Worm (Caenorhabditis elegans) whole organism, mixed stage, embryonic: ENCODE data around the gene F16G10.3.

ENCODE experiments used
- M03D4.4 ChIP-seq: sonication (generic microtip); optimal IDR thresholded peaks from 2 replicates; lab custom pipeline; 2017; ENCODE audit warnings: mild to moderate bottlenecking, missing genetic modification characterization, missing compliant biosample characterization
- bed-3 ChIP-seq: fragments of 200-800 bp; sonication (Bioruptor generic); optimal IDR thresholded peaks from 3 replicates; lab custom pipeline; 2018; ENCODE audit warnings: mild to moderate bottlenecking, missing genetic modification characterization, moderate library complexity, missing compliant biosample characterization
- blmp-1 ChIP-seq: fragments of 150-350 bp; optimal IDR thresholded peaks from 2 replicates; lab custom pipeline; 2014; ENCODE audit warnings: missing biosample characterization, missing genetic modification characterization
- ceh-39 ChIP-seq: fragments of 150-350 bp; optimal IDR thresholded peaks from 2 replicates; lab custom pipeline; 2014; ENCODE audit warnings: missing biosample characterization, missing genetic modification characterization
- ceh-43 ChIP-seq: fragments of 200-800 bp; sonication (Bioruptor generic); optimal IDR thresholded peaks from 2 replicates; lab custom pipeline; 2018; ENCODE audit warnings: mild to moderate bottlenecking, missing genetic modification characterization, moderate library complexity, missing compliant biosample characterization
- ceh-83 ChIP-seq: fragments of 200-800 bp; sonication (Bioruptor generic); optimal IDR thresholded peaks from 2 replicates; lab custom pipeline; 2018; ENCODE audit warnings: mild to moderate bottlenecking, missing genetic modification characterization, missing compliant biosample characterization
- ces-1 ChIP-seq: fragments of 150-350 bp; optimal IDR thresholded peaks from 2 replicates; lab custom pipeline; 2014; ENCODE audit warnings: missing biosample characterization, missing genetic modification reagents, missing genetic modification characterization
- cnd-1 ChIP-seq: fragments of 200-800 bp; sonication (Bioruptor generic); optimal IDR thresholded peaks from 2 replicates; lab custom pipeline; 2018; ENCODE audit warnings: mild to moderate bottlenecking, missing genetic modification characterization, missing compliant biosample characterization
- drap-1 ChIP-seq: fragments of 200-800 bp; sonication (Bioruptor generic); optimal IDR thresholded peaks from 3 replicates; lab custom pipeline; 2018; ENCODE audit warnings: mild to moderate bottlenecking, missing genetic modification characterization, missing compliant biosample characterization
- elt-1 ChIP-seq: sonication (generic microtip); optimal IDR thresholded peaks from 2 replicates; lab custom pipeline; 2017; ENCODE audit warnings: missing genetic modification characterization, mild to moderate bottlenecking, missing compliant biosample characterization, antibody characterized with exemption, moderate library complexity, borderline replicate concordance; ENCODE audit not compliant: insufficient read depth
- elt-3 ChIP-seq: fragments of 150-350 bp; optimal IDR thresholded peaks from 2 replicates; lab custom pipeline; 2014; ENCODE audit warnings: missing biosample characterization, missing genetic modification characterization
- flh-1 ChIP-seq: fragments of 200-800 bp; sonication (Bioruptor generic); optimal IDR thresholded peaks from 2 replicates; lab custom pipeline; 2018; ENCODE audit warnings: mild to moderate bottlenecking, missing genetic modification characterization, moderate library complexity, missing compliant biosample characterization
- ham-2 ChIP-seq: fragments of 200-800 bp; sonication (Bioruptor generic); optimal IDR thresholded peaks from 2 replicates; lab custom pipeline; 2018; ENCODE audit warnings: mild to moderate bottlenecking, missing genetic modification characterization, missing compliant biosample characterization
- hlh-1 ChIP-seq: fragments of 150-350 bp; optimal IDR thresholded peaks from 2 replicates; lab custom pipeline; 2014; ENCODE audit warnings: missing biosample characterization, missing genetic modification reagents, missing genetic modification characterization
- lin-13 ChIP-seq: fragments of 150-350 bp; optimal IDR thresholded peaks from 2 replicates; lab custom pipeline; 2014; ENCODE audit warnings: missing biosample characterization, missing genetic modification characterization
- lin-32 ChIP-seq: fragments of 200-800 bp; sonication (Bioruptor generic); optimal IDR thresholded peaks from 2 replicates; lab custom pipeline; 2018; ENCODE audit warnings: mild to moderate bottlenecking, missing genetic modification characterization, missing compliant biosample characterization
- lsy-2 ChIP-seq: fragments of 150-350 bp; optimal IDR thresholded peaks from 2 replicates; lab custom pipeline; 2014; ENCODE audit warnings: missing biosample characterization, missing genetic modification characterization
- mep-1 ChIP-seq: fragments of 150-350 bp; optimal IDR thresholded peaks from 2 replicates; lab custom pipeline; 2017; ENCODE audit warnings: missing biosample characterization, missing genetic modification reagents, missing genetic modification characterization, inconsistent platforms
- mls-2 ChIP-seq: sonication (generic microtip); optimal IDR thresholded peaks from 2 replicates; lab custom pipeline; 2016; ENCODE audit warnings: mild to moderate bottlenecking, missing genetic modification characterization, moderate library complexity, missing compliant biosample characterization
- nhr-12 ChIP-seq: fragments of 150-350 bp; optimal IDR thresholded peaks from 2 replicates; lab custom pipeline; 2014; ENCODE audit warnings: missing biosample characterization, missing genetic modification characterization
- nhr-2 ChIP-seq: fragments of 150-350 bp; optimal IDR thresholded peaks from 2 replicates; lab custom pipeline; 2014; ENCODE audit warnings: missing biosample characterization, missing genetic modification characterization
- nhr-237 ChIP-seq: fragments of 150-350 bp; optimal IDR thresholded peaks from 2 replicates; lab custom pipeline; 2014; ENCODE audit warnings: missing biosample characterization, missing genetic modification characterization
- nhr-28 ChIP-seq: fragments of 150-350 bp; optimal IDR thresholded peaks from 2 replicates; lab custom pipeline; 2014; ENCODE audit warnings: missing biosample characterization, missing genetic modification characterization
- nhr-76 ChIP-seq: sonication (generic microtip); optimal IDR thresholded peaks from 2 replicates; lab custom pipeline; 2017; ENCODE audit warnings: missing biosample characterization, missing genetic modification characterization
- sem-2 ChIP-seq: fragments of 200-800 bp; sonication (Bioruptor generic); optimal IDR thresholded peaks from 2 replicates; lab custom pipeline; 2018; ENCODE audit warnings: mild to moderate bottlenecking, missing genetic modification characterization, missing compliant biosample characterization
- snpc-4 ChIP-seq: fragments of 150-350 bp; optimal IDR thresholded peaks from 2 replicates; lab custom pipeline; 2014; ENCODE audit warnings: missing biosample characterization, missing genetic modification characterization
- sptf-1 ChIP-seq: sonication (generic microtip); optimal IDR thresholded peaks from 2 replicates; lab custom pipeline; 2017; ENCODE audit warnings: mild to moderate bottlenecking, missing genetic modification characterization, moderate library complexity, missing compliant biosample characterization
- tbx-8 ChIP-seq: fragments of 200-800 bp; sonication (Bioruptor generic); optimal IDR thresholded peaks from 2 replicates; lab custom pipeline; 2018; ENCODE audit warnings: mild to moderate bottlenecking, missing genetic modification characterization, moderate library complexity, missing compliant biosample characterization
- unc-39 ChIP-seq: fragments of 150-350 bp; optimal IDR thresholded peaks from 2 replicates; lab custom pipeline; 2014; ENCODE audit warnings: missing biosample characterization, missing genetic modification characterization
- ztf-11 ChIP-seq: fragments of 150-350 bp; optimal IDR thresholded peaks from 2 replicates; lab custom pipeline; 2014; ENCODE audit warnings: missing biosample characterization, missing genetic modification characterization

F16G10.3 gene

DNA sequence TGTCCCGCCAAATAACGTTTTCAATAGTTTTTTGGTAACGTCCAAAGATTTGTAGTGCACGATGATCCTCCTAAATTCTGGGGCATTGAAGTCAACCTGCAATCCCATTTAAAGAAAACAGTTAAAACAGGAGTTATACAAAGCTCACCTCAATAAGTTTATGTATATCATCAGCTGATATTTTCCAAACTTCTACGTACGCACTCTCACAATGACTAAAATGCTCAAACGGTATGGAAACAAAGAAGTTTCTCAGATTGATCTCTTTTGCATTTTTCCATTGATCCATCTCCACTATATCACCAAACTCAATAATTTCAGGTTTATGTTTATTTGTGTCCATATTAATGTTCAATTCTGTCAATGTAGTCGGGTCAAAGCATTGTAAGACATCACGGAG is 39.4 kb downstream of the F16G10.3 start:
- no peak for TF ChIP-seq ces-1 (GFP tag; lab: Kevin White, UChicago)
- no peak for TF ChIP-seq nhr-237 (tag; lab: Kevin White, UChicago)
- TF ChIP-seq ham-2 (GFP tag; lab: Kevin White, UChicago), result no peak
- no peak for TF ChIP-seq nhr-28
- TF ChIP-seq ceh-39, result no peak

DNA sequence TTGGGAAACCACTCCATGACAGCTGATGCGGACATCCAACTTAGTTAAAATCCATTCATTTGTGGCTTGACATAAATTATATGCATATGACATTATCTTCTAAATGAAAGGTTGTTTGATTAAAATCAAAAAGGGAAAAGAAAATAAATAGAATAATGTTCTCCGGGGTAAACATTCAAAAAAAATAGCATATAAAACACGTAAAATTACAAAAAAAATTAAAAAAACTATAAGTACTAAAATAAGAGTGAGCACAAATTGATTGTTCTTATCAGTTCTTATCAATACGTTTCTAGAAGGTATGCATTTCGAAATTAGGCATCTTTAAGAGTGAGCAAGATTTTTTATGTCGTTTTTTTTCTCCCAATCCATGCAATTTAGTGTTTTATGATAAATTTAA is 40.5 kb downstream of the F16G10.3 start, which contains the start of gene fbxa-182:
Gene fbxa-182, minus strand, starts transcription at position 101 of the 400 bp plus-strand sequence.
- TF ChIP-seq nhr-12 (tag; lab: Kevin White, UChicago) (no peak), elt-3 (tag; lab: Kevin White, UChicago) (no peak), lin-13 (tag; lab: Kevin White, UChicago) (no peak), nhr-76 (no peak), M03D4.4 (tag; lab: Kevin White, UChicago) (no peak), sem-2 (GFP tag; lab: Kevin White, UChicago) (no peak), hlh-1 (no peak), ces-1 (GFP tag; lab: Kevin White, UChicago) (no peak), ztf-11 (tag; lab: Kevin White, UChicago) (no peak), drap-1 (no peak), nhr-28 (no peak), lsy-2 (tag; lab: Kevin White, UChicago) (no peak), mep-1 (tag; lab: Kevin White, UChicago) (no peak)

DNA sequence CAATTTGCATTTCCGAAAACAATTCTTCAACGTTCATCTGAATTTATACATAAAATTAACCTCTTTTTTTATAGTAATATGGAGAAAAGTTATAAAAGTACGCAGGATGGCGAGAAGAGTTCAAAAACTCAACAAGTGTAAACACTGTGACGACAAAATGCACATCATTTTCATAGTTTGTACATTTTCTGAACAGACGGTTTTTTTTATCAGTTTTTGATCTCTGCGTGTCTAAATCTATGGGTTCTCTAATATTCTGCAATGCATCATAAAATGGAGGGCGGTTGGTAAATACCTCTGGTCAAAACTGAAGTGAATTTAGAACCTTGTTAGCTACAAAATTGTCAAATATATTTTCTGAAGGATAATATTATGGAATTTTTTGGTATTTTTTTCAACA is 43.2 kb downstream of the F16G10.3 start, which contains the start of gene fbxa-4:
Gene fbxa-4, minus strand, starts transcription at position 93 of the 400 bp plus-strand sequence.
- TF ChIP-seq ztf-11 (tag; lab: Kevin White, UChicago), result no peak
- TF ChIP-seq lin-32 (GFP tag; lab: Kevin White, UChicago), result no peak

DNA sequence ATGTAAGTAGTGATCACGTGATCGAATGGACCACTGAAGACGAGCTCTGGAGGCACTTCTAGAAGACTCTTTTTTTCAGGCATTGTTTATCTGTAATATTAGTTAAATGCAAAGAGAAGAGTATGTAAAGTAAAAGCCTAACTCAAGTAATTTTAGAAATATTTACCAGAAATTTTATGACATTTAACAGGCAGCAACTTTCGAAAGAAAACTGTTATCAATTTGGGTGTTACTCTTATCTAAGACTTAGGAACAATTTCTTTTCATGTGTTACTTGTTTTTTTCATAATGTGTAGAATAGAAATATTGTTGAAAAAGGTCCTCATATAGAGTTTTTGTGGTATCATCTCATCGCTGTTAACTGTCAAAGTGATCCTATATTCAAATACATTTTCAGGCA is 45.7 kb downstream of the F16G10.3 start, which contains the start of the genes F42G2.5 and F42G2.7:
Gene F42G2.5, minus strand, starts transcription at position 101 of the 400 bp plus-strand sequence.
Gene F42G2.7, plus strand, starts transcription at position 270 of the 400 bp plus-strand sequence.
- TF ChIP-seq hlh-1 (no peak), nhr-28 (no peak), sptf-1 (tag; lab: Kevin White, UChicago) (no peak), blmp-1 (tag; lab: Kevin White, UChicago) (no peak), ztf-11 (tag; lab: Kevin White, UChicago) (no peak), ham-2 (GFP tag; lab: Kevin White, UChicago) (no peak), tbx-8 (GFP tag; lab: Kevin White, UChicago) (no peak), nhr-237 (tag; lab: Kevin White, UChicago) (no peak), M03D4.4 (tag; lab: Kevin White, UChicago) (no peak), sem-2 (GFP tag; lab: Kevin White, UChicago) (no peak), bed-3 (GFP tag; lab: Kevin White, UChicago) (no peak), ceh-43 (GFP tag; lab: Kevin White, UChicago) (no peak)

DNA sequence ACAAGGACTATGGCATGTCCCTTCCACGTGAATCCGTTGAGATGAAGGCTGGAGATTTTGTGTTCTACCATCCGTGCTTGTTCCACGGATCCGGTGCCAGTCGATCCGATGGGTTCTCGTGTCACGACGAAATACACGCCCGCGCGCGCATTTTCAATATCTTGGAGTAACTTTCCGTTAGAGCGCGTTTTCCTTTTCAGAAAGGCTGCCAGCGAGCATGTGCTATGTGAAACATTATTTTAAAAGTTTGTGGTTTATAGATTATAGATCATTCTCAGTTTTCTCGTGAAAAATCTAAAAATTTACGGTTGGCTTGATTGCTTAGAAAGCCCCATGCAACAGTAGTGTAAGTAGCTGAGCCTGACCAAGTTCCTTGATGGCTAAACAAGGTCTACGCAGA is 46.6 kb downstream of the F16G10.3 start, which contains the start of gene fbxc-20:
Gene fbxc-20, plus strand, starts transcription at position 301 of the 400 bp plus-strand sequence.
- TF ChIP-seq blmp-1 (tag; lab: Kevin White, UChicago) (no peak), M03D4.4 (tag; lab: Kevin White, UChicago) (no peak), ceh-43 (GFP tag; lab: Kevin White, UChicago) (no peak), ztf-11 (tag; lab: Kevin White, UChicago) (no peak), elt-3 (tag; lab: Kevin White, UChicago) (no peak), drap-1 (no peak), ceh-83 (GFP tag; lab: Kevin White, UChicago) (no peak), bed-3 (GFP tag; lab: Kevin White, UChicago) (no peak), nhr-2 (tag; lab: Kevin White, UChicago) (no peak), hlh-1 (no peak), cnd-1 (no peak), flh-1 (no peak), mls-2 (tag; lab: Kevin White, UChicago) (no peak), unc-39 (tag; lab: Kevin White, UChicago) (no peak), tbx-8 (GFP tag; lab: Kevin White, UChicago) (no peak)
- TF ChIP-seq, all 35 proteins: peak for 0

DNA sequence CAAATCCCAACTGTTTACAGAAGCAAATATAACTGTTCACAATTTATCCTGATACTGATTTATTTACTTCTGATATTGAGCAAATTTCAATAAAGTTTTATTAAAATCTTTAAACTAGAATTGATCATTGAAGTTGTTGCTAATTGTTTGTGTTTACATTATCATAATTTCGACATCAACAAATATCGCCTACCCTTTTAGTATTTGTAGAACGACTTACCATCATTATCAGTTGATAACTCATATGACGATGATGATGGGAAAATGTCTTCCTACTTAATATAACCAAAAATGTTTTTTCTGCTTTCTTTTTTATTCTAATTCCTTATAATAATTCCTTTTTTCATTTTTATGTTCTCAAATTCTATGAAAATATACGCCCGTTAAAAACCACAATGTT is 48.5 kb downstream of the F16G10.3 start:
- TF ChIP-seq ceh-43 (GFP tag; lab: Kevin White, UChicago) (no peak), ceh-83 (GFP tag; lab: Kevin White, UChicago) (no peak), nhr-237 (tag; lab: Kevin White, UChicago) (no peak), bed-3 (GFP tag; lab: Kevin White, UChicago) (no peak), snpc-4 (tag; lab: Kevin White, UChicago) (no peak), ceh-39 (no peak), M03D4.4 (tag; lab: Kevin White, UChicago) (no peak), hlh-1 (no peak), elt-1 (tag; lab: Kevin White, UChicago) (no peak), ztf-11 (tag; lab: Kevin White, UChicago) (no peak), nhr-76 (no peak), nhr-12 (tag; lab: Kevin White, UChicago) (no peak), drap-1 (no peak), nhr-2 (tag; lab: Kevin White, UChicago) (no peak), lsy-2 (tag; lab: Kevin White, UChicago) (no peak), blmp-1 (tag; lab: Kevin White, UChicago) (no peak), sptf-1 (tag; lab: Kevin White, UChicago) (no peak), lin-13 (tag; lab: Kevin White, UChicago) (no peak)
